ENCODE assay signal across 5 fruit fly cellular contexts in the genomic region with DNA sequence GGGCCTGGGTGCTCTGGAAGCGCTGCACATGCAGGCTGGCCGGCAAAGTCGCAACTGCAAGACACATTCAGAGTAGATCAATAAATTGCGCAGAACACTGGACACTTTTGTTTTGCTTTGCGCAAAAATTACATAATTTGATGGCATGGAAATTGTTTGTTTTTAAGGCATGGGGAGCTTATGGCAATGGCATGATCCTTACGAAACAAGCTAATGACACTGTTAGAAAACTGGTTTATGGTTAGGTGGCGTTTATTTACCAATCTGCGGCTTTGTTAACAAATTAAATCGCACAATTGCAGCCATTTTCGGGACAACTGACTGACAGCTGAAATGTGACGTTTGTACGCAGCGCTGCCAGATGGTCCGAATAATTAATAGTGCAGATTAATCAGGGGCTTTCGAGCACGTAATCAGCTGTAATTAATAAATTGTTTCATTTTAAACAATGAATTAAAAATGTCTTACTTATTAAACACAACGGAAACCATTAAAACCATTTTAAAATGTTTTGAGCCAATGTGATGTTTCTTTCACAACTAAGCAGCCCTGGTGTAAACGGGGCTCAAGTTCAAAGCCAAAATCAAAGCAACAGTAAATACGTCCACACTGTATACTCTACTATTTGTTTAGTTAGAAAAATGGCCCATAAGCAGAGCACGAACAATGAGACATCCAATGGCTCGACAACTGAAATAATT.
TF ChIP-seq lines count a peak whose summit lies in the region.

Gene ND-51 (minus strand): TSS at position 376 of the 701 bp plus-strand sequence.
Gene CG13994 (plus strand): TSS at position 608 of the 701 bp plus-strand sequence.

TF ChIP-seq in whole organism, adult, 20 proteins besides CTCF, POLR2A, EP300 and RAD21 (continued from another document):
- TF ChIP-seq CG12768 (GFP tag; optimal IDR thresholded peaks at IDR 0.05; lab: Kevin White, UChicago) (peak; percentile 76), CG11617 (GFP tag; optimal IDR thresholded peaks at IDR 0.05; lab: Kevin White, UChicago) (peak; percentile 83), Crg-1 (GFP tag; optimal IDR thresholded peaks at IDR 0.05; lab: Kevin White, UChicago) (peak; percentile 61), CG1620 (GFP tag; optimal IDR thresholded peaks at IDR 0.05; lab: Kevin White, UChicago) (peak; percentile 85)

TF ChIP-seq in whole organism, embryonic, 481 proteins besides CTCF, POLR2A, EP300 and RAD21 (continued from another document and continues in another):
- peak; percentile 100 for TF ChIP-seq CG17802 (tag; optimal IDR thresholded peaks at IDR 0.05; lab: Kevin White, UChicago)
- TF ChIP-seq stc (GFP tag; IDR thresholded peaks at IDR 0.05; lab: Robert Waterston, UW): peak; percentile 65
- peak; percentile 70 for TF ChIP-seq scrt (GFP tag; optimal IDR thresholded peaks at IDR 0.05; lab: Kevin White, UChicago)
- TF ChIP-seq CG17612 (GFP tag; IDR thresholded peaks at IDR 0.05; lab: Robert Waterston, UW): 0 out of 2 replicates have a peak, but pooled peaks have one; percentile 33
- peak; percentile 79 for TF ChIP-seq CG17328 (GFP tag; IDR thresholded peaks at IDR 0.05; lab: Robert Waterston, UW)
- peak; percentile 9; the same call in 1 of the 3 replicates for TF ChIP-seq gce (GFP tag; IDR thresholded peaks at IDR 0.05; lab: Robert Waterston, UW)
- peak; percentile 99 for TF ChIP-seq Ets65A (GFP tag; lab: Kevin White, UChicago)
- TF ChIP-seq CG11560 (tag; IDR thresholded peaks at IDR 0.05; lab: Robert Waterston, UW): peak; percentile 59; the same call in 2 of the 3 replicates
- peak; percentile 72 for TF ChIP-seq p53 (GFP tag; optimal IDR thresholded peaks at IDR 0.05; lab: Kevin White, UChicago)
- TF ChIP-seq hth (optimal IDR thresholded peaks at IDR 0.05; lab: Kevin White, UChicago): no peak
- peak; percentile 80 for TF ChIP-seq CG13296 (GFP tag; optimal IDR thresholded peaks at IDR 0.05; lab: Kevin White, UChicago)
- TF ChIP-seq CG17568 (GFP tag; optimal IDR thresholded peaks at IDR 0.05; lab: Kevin White, UChicago): no peak
- TF ChIP-seq wek (GFP tag; optimal IDR thresholded peaks at IDR 0.05; lab: Kevin White, UChicago): peak; percentile 95
- TF ChIP-seq B-H1 (GFP tag; IDR thresholded peaks at IDR 0.05; lab: Robert Waterston, UW): peak; percentile 70
- TF ChIP-seq CG3281 (GFP tag; optimal IDR thresholded peaks at IDR 0.05; lab: Kevin White, UChicago): peak; percentile 80
- TF ChIP-seq CG9797 (GFP tag; optimal IDR thresholded peaks at IDR 0.05; lab: Kevin White, UChicago): peak; percentile 83
- TF ChIP-seq ro (GFP tag; IDR thresholded peaks at IDR 0.05; lab: Robert Waterston, UW): peak; percentile 42; the same call in 1 of the 2 replicates
- peak; percentile 51 for TF ChIP-seq CG12236 (GFP tag; optimal IDR thresholded peaks at IDR 0.05; lab: Kevin White, UChicago)
- peak; percentile 63 for TF ChIP-seq peb (GFP tag; IDR thresholded peaks at IDR 0.05; lab: Robert Waterston, UW)
- TF ChIP-seq CG10147 (GFP tag; optimal IDR thresholded peaks at IDR 0.05; lab: Kevin White, UChicago): peak; percentile 77
- peak; percentile 79 for TF ChIP-seq CHES-1-like (GFP tag; optimal IDR thresholded peaks at IDR 0.05; lab: Kevin White, UChicago)
- TF ChIP-seq CG9817 (tag; optimal IDR thresholded peaks at IDR 0.05; lab: Kevin White, UChicago): peak; percentile 87
- TF ChIP-seq Doc3 (GFP tag; IDR thresholded peaks at IDR 0.05; lab: Robert Waterston, UW; ENCODE audit: partially characterized antibody): no peak
- TF ChIP-seq crp (GFP tag; optimal IDR thresholded peaks at IDR 0.05; lab: Kevin White, UChicago): peak; percentile 40 to 86
- TF ChIP-seq Spps (tag; optimal IDR thresholded peaks at IDR 0.05; lab: Kevin White, UChicago): peak; percentile 57
- TF ChIP-seq fd96Cb (tag; optimal IDR thresholded peaks at IDR 0.05; lab: Kevin White, UChicago): peak; percentile 79
- TF ChIP-seq CG14050 (GFP tag; IDR thresholded peaks at IDR 0.05; lab: Robert Waterston, UW): peak; percentile 64
- peak; percentile 87 for TF ChIP-seq pnt (GFP tag; optimal IDR thresholded peaks at IDR 0.05; lab: Kevin White, UChicago)

TF ChIP-seq in whole organism, prepupa, 60 proteins besides CTCF, POLR2A, EP300 and RAD21 (continued from another document and continues in another):
- TF ChIP-seq Eip75B (GFP tag; optimal IDR thresholded peaks at IDR 0.05; lab: Kevin White, UChicago) (peak; percentile 75), topi (GFP tag; optimal IDR thresholded peaks at IDR 0.05; lab: Kevin White, UChicago) (peak; percentile 73), CG6792 (GFP tag; optimal IDR thresholded peaks at IDR 0.05; lab: Kevin White, UChicago) (peak; percentile 59), fd85E (GFP tag; optimal IDR thresholded peaks at IDR 0.05; lab: Kevin White, UChicago) (no peak), CG15336 (GFP tag; IDR thresholded peaks at IDR 0.05; lab: Robert Waterston, UW) (peak; percentile 55), eg (GFP tag; IDR thresholded peaks at IDR 0.05; lab: Robert Waterston, UW) (peak; percentile 79), achi (GFP tag; optimal IDR thresholded peaks at IDR 0.05; lab: Kevin White, UChicago) (peak; percentile 100), Sox102F (GFP tag; optimal IDR thresholded peaks at IDR 0.05; lab: Kevin White, UChicago) (no peak), ss (GFP tag; optimal IDR thresholded peaks at IDR 0.05; lab: Kevin White, UChicago) (no peak), CG8632 (GFP tag; optimal IDR thresholded peaks at IDR 0.05; lab: Kevin White, UChicago) (peak; percentile 45), CG7368 (GFP tag; optimal IDR thresholded peaks at IDR 0.05; lab: Kevin White, UChicago) (no peak), CG6808 (GFP tag; optimal IDR thresholded peaks at IDR 0.05; lab: Kevin White, UChicago) (peak; percentile 51), Lpt (GFP tag; optimal IDR thresholded peaks at IDR 0.05; lab: Kevin White, UChicago) (no peak), lz (GFP tag; optimal IDR thresholded peaks at IDR 0.05; lab: Kevin White, UChicago) (peak; percentile 83), CG10631 (GFP tag; optimal IDR thresholded peaks at IDR 0.05; lab: Kevin White, UChicago) (peak; percentile 67), Sox15 (GFP tag; optimal IDR thresholded peaks at IDR 0.05; lab: Kevin White, UChicago) (peak; percentile 64), dsx (GFP tag; optimal IDR thresholded peaks at IDR 0.05; lab: Kevin White, UChicago; ENCODE audit: poor library complexity, severe bottlenecking) (no peak), Gug (GFP tag; IDR thresholded peaks at IDR 0.05; lab: Robert Waterston, UW) (peak; percentile 65; the same call in 1 of the 2 replicates), CG31627 (GFP tag; optimal IDR thresholded peaks at IDR 0.05; lab: Kevin White, UChicago) (peak; percentile 85), pdm3 (GFP tag; optimal IDR thresholded peaks at IDR 0.05; lab: Kevin White, UChicago) (peak; percentile 80), CG8319 (GFP tag; optimal IDR thresholded peaks at IDR 0.05; lab: Kevin White, UChicago) (peak; percentile 43), salr (GFP tag; optimal IDR thresholded peaks at IDR 0.05; lab: Kevin White, UChicago) (peak in 1 of 2 experiments; percentile 53), CG11902 (GFP tag; optimal IDR thresholded peaks at IDR 0.05; lab: Kevin White, UChicago) (peak; percentile 61), dac (GFP tag; optimal IDR thresholded peaks at IDR 0.05; lab: Kevin White, UChicago) (no peak), Met (GFP tag; optimal IDR thresholded peaks at IDR 0.05; lab: Kevin White, UChicago) (no peak), CG6854 (GFP tag; optimal IDR thresholded peaks at IDR 0.05; lab: Kevin White, UChicago) (no peak), fkh (GFP tag; optimal IDR thresholded peaks at IDR 0.05; lab: Kevin White, UChicago) (peak; percentile 98), Eip78C (GFP tag; lab: Kevin White, UChicago) (peak; percentile 91), CG9139 (GFP tag; optimal IDR thresholded peaks at IDR 0.05; lab: Kevin White, UChicago) (no peak), CG34406 (GFP tag; optimal IDR thresholded peaks at IDR 0.05; lab: Kevin White, UChicago) (peak; percentile 69), Hr38 (GFP tag; optimal IDR thresholded peaks at IDR 0.05; lab: Kevin White, UChicago) (no peak)

TF ChIP-seq in whole organism, pupa, 21 proteins besides CTCF, POLR2A, EP300 and RAD21 (continued from another document):
- TF ChIP-seq Ets98B (GFP tag; IDR thresholded peaks at IDR 0.05; lab: Robert Waterston, UW) (peak; percentile 79), Pif1A (GFP tag; optimal IDR thresholded peaks at IDR 0.05; lab: Kevin White, UChicago) (no peak)
TF ChIP-seq in whole organism, pupa: peak in this region for 14.

TF ChIP-seq in whole organism, wandering third instar larva, 38 proteins besides CTCF, POLR2A, EP300 and RAD21 (continued from another document):
- TF ChIP-seq Rel (GFP tag; optimal IDR thresholded peaks at IDR 0.05; lab: Kevin White, UChicago) (no peak), Rel (tag; optimal IDR thresholded peaks at IDR 0.05; lab: Kevin White, UChicago) (peak; percentile 66), lola (GFP tag; optimal IDR thresholded peaks at IDR 0.05; lab: Kevin White, UChicago) (no peak), sage (GFP tag; optimal IDR thresholded peaks at IDR 0.05; lab: Kevin White, UChicago) (no peak), Jra (GFP tag; optimal IDR thresholded peaks at IDR 0.05; lab: Kevin White, UChicago) (no peak), brk (GFP tag; optimal IDR thresholded peaks at IDR 0.05; lab: Kevin White, UChicago) (no peak), jim (GFP tag; optimal IDR thresholded peaks at IDR 0.05; lab: Kevin White, UChicago) (no peak), CG32264 (GFP tag; optimal IDR thresholded peaks at IDR 0.05; lab: Kevin White, UChicago) (peak; percentile 53), br (GFP tag; optimal IDR thresholded peaks at IDR 0.05; lab: Kevin White, UChicago) (no peak), rgr (GFP tag; optimal IDR thresholded peaks at IDR 0.05; lab: Kevin White, UChicago) (peak; percentile 81), Mio (GFP tag; optimal IDR thresholded peaks at IDR 0.05; lab: Kevin White, UChicago) (no peak), CG9705 (GFP tag; optimal IDR thresholded peaks at IDR 0.05; lab: Kevin White, UChicago) (peak; percentile 71), dmrt93B (GFP tag; optimal IDR thresholded peaks at IDR 0.05; lab: Kevin White, UChicago) (peak; percentile 63), Hr78 (GFP tag; optimal IDR thresholded peaks at IDR 0.05; lab: Kevin White, UChicago) (peak; percentile 3), Myc (optimal IDR thresholded peaks at IDR 0.05; lab: Kevin White, UChicago) (no peak), pan (optimal IDR thresholded peaks at IDR 0.05; lab: Kevin White, UChicago) (no peak), ey (GFP tag; optimal IDR thresholded peaks at IDR 0.05; lab: Kevin White, UChicago) (peak; percentile 64), HLH106 (tag; optimal IDR thresholded peaks at IDR 0.05; lab: Kevin White, UChicago) (peak; percentile 82), GATAd (GFP tag; optimal IDR thresholded peaks at IDR 0.05; lab: Kevin White, UChicago) (no peak), foxo (GFP tag; optimal IDR thresholded peaks at IDR 0.05; lab: Kevin White, UChicago) (peak in 1 of 2 experiments; percentile 87)
